Worm (Caenorhabditis elegans) whole organism, L4 larva: ENCODE results near the gene C35A5.11.
A peak's percentile ranks its signal among the peaks of the same experiment; 100 is the strongest.

ENCODE experiments used
- F10B5.3 ChIP-seq: sonication (generic microtip); optimal IDR thresholded peaks from 2 replicates; lab custom pipeline; 2016; ENCODE audit warnings: mild to moderate bottlenecking, missing genetic modification characterization, missing compliant biosample characterization
- F37D6.2 ChIP-seq: sonication (generic microtip); optimal IDR thresholded peaks from 2 replicates; lab custom pipeline; 2016; ENCODE audit warnings: mild to moderate bottlenecking, missing genetic modification characterization, missing compliant biosample characterization
- R02D3.7 ChIP-seq: fragments of 150-350 bp; sonication (generic microtip); optimal IDR thresholded peaks from 3 replicates; lab custom pipeline; 2014; ENCODE audit warnings: missing biosample characterization, missing genetic modification characterization
- T26A8.4 ChIP-seq: fragments of 200-800 bp; sonication (Bioruptor generic); IDR thresholded peaks from 2 replicates; pipeline ENCODE4 v1.3.6; 2022; ENCODE audit warnings: missing genetic modification characterization, missing compliant biosample characterization
- Y48G9A.11 ChIP-seq: fragments of 200-800 bp; sonication (Bioruptor generic); IDR thresholded peaks from 2 replicates; pipeline ENCODE4 v1.3.6; 2022; ENCODE audit warnings: missing genetic modification reagents, missing genetic modification characterization, missing compliant biosample characterization
- Y5F2A.4 ChIP-seq: fragments of 200-800 bp; sonication (Bioruptor generic); optimal IDR thresholded peaks from 2 replicates; lab custom pipeline; 2018; ENCODE audit warnings: mild to moderate bottlenecking, missing genetic modification characterization, missing compliant biosample characterization
- ZK337.2 ChIP-seq: fragments of 200-800 bp; sonication (Bioruptor generic); IDR thresholded peaks from 2 replicates; pipeline ENCODE4 v1.3.6; 2022; ENCODE audit warnings: missing genetic modification reagents, missing genetic modification characterization, missing compliant biosample characterization
- aly-2 ChIP-seq: sonication (generic microtip); optimal IDR thresholded peaks from 2 replicates; lab custom pipeline; 2018; ENCODE audit warnings: missing biosample characterization, missing genetic modification characterization
- arid-1 ChIP-seq: fragments of 200-800 bp; sonication (Bioruptor generic); conservative IDR thresholded peaks from 2 replicates; pipeline ENCODE4 v1.3.6; 2022; ENCODE audit warnings: missing genetic modification reagents, missing genetic modification characterization, missing compliant biosample characterization
- attf-4 ChIP-seq: sonication (generic microtip); optimal IDR thresholded peaks from 3 replicates; lab custom pipeline; 2017; ENCODE audit warnings: missing biosample characterization, missing genetic modification characterization
- ceh-28 ChIP-seq: fragments of 150-350 bp; optimal IDR thresholded peaks from 2 replicates; lab custom pipeline; 2014; ENCODE audit warnings: missing biosample characterization, missing genetic modification reagents, missing genetic modification characterization
- ceh-44 ChIP-seq: fragments of 200-800 bp; sonication (Bioruptor generic); IDR thresholded peaks from 2 replicates; pipeline ENCODE4 v1.3.6; 2022; ENCODE audit warnings: missing genetic modification reagents, missing genetic modification characterization, missing compliant biosample characterization
- ceh-62 ChIP-seq: sonication (generic microtip); optimal IDR thresholded peaks from 2 replicates; lab custom pipeline; 2017; ENCODE audit warnings: missing biosample characterization, missing genetic modification characterization
- ces-1 ChIP-seq: fragments of 150-350 bp; sonication (generic microtip); optimal IDR thresholded peaks from 4 replicates; lab custom pipeline; 2014; ENCODE audit warnings: missing biosample characterization, missing genetic modification reagents, missing genetic modification characterization
- cey-2 ChIP-seq: sonication (generic microtip); optimal IDR thresholded peaks from 3 replicates; lab custom pipeline; 2017; ENCODE audit warnings: missing genetic modification characterization, mild to moderate bottlenecking, missing compliant biosample characterization, antibody characterized with exemption, borderline replicate concordance; ENCODE audit not compliant: insufficient read depth
- ctbp-1 ChIP-seq: fragments of 200-800 bp; sonication (Bioruptor generic); IDR thresholded peaks from 2 replicates; pipeline ENCODE4 v1.3.6; 2022; ENCODE audit warnings: missing genetic modification reagents, missing genetic modification characterization, missing compliant biosample characterization
- daf-12 ChIP-seq: fragments of 150-350 bp; optimal IDR thresholded peaks from 2 replicates; lab custom pipeline; 2014; ENCODE audit warnings: missing biosample characterization, missing genetic modification reagents, missing genetic modification characterization
- dmd-8 ChIP-seq: fragments of 200-800 bp; sonication (Bioruptor generic); IDR thresholded peaks from 2 replicates; pipeline ENCODE4 v1.3.6; 2022; ENCODE audit warnings: missing genetic modification characterization, missing compliant biosample characterization
- dpl-1 ChIP-seq: fragments of 150-350 bp; optimal IDR thresholded peaks from 2 replicates; lab custom pipeline; 2014; ENCODE audit warnings: missing biosample characterization, missing genetic modification reagents, missing genetic modification characterization
- egl-27 ChIP-seq: sonication (generic microtip); optimal IDR thresholded peaks from 3 replicates; lab custom pipeline; 2017; ENCODE audit warnings: missing biosample characterization, missing genetic modification reagents, missing genetic modification characterization
- egl-43 ChIP-seq: fragments of 200-800 bp; sonication (Bioruptor generic); IDR thresholded peaks from 2 replicates; pipeline ENCODE4 v1.3.6; 2022; ENCODE audit warnings: missing genetic modification reagents, missing genetic modification characterization, missing compliant biosample characterization
- fkh-10 ChIP-seq: fragments of 150-350 bp; optimal IDR thresholded peaks from 2 replicates; lab custom pipeline; 2014; ENCODE audit warnings: missing biosample characterization, missing genetic modification reagents, missing genetic modification characterization
- hlh-11 ChIP-seq: fragments of 200-800 bp; sonication (Bioruptor generic); optimal IDR thresholded peaks from 2 replicates; lab custom pipeline; 2018; ENCODE audit warnings: mild to moderate bottlenecking, missing genetic modification characterization, missing compliant biosample characterization
- hmg-1.1 ChIP-seq: fragments of 200-800 bp; sonication (Bioruptor generic); IDR thresholded peaks from 2 replicates; pipeline ENCODE4 v1.3.6; 2022; ENCODE audit warnings: missing genetic modification reagents, missing genetic modification characterization, missing compliant biosample characterization
- jun-1 ChIP-seq: fragments of 150-350 bp; optimal IDR thresholded peaks from 2 replicates; lab custom pipeline; 2014; ENCODE audit warnings: missing biosample characterization, missing genetic modification reagents, missing genetic modification characterization
- lim-7 ChIP-seq: fragments of 200-800 bp; sonication (Bioruptor generic); IDR thresholded peaks from 2 replicates; pipeline ENCODE4 v1.3.6; 2022; ENCODE audit warnings: missing genetic modification characterization, missing compliant biosample characterization
- lin-13 ChIP-seq: fragments of 150-350 bp; optimal IDR thresholded peaks from 2 replicates; lab custom pipeline; 2014; ENCODE audit warnings: missing biosample characterization, missing genetic modification reagents, missing genetic modification characterization
- lin-38 ChIP-seq: fragments of 200-800 bp; sonication (Bioruptor generic); IDR thresholded peaks from 2 replicates; pipeline ENCODE4 v1.3.6; 2022; ENCODE audit warnings: missing genetic modification reagents, missing genetic modification characterization, missing compliant biosample characterization
- mdt-29 ChIP-seq: fragments of 200-800 bp; sonication (Bioruptor generic); IDR thresholded peaks from 2 replicates; pipeline ENCODE4 v1.3.6; 2022; ENCODE audit warnings: missing genetic modification reagents, missing genetic modification characterization, missing compliant biosample characterization
- mes-2 ChIP-seq: sonication (generic microtip); optimal IDR thresholded peaks from 2 replicates; lab custom pipeline; 2016; ENCODE audit warnings: missing genotype, mild to moderate bottlenecking, missing genetic modification characterization, missing compliant biosample characterization; ENCODE audit not compliant: poor library complexity, severe bottlenecking
- nhr-11 ChIP-seq: fragments of 150-350 bp; optimal IDR thresholded peaks from 2 replicates; lab custom pipeline; 2014; ENCODE audit warnings: missing biosample characterization, missing genetic modification characterization
- nhr-111 ChIP-seq: fragments of 200-800 bp; sonication (Bioruptor generic); optimal IDR thresholded peaks from 2 replicates; lab custom pipeline; 2018; ENCODE audit warnings: mild to moderate bottlenecking, missing genetic modification characterization, missing compliant biosample characterization
- nhr-25 ChIP-seq: sonication (generic microtip); optimal IDR thresholded peaks from 2 replicates; lab custom pipeline; 2017; ENCODE audit warnings: missing genetic modification characterization, mild to moderate bottlenecking, missing compliant biosample characterization, antibody characterized with exemption, moderate library complexity, borderline replicate concordance; ENCODE audit not compliant: insufficient read depth
- nhr-41 ChIP-seq: fragments of 200-800 bp; sonication (Bioruptor generic); IDR thresholded peaks from 2 replicates; pipeline ENCODE4 v1.3.6; 2022; ENCODE audit warnings: missing genetic modification reagents, missing genetic modification characterization, missing compliant biosample characterization
- nhr-48 ChIP-seq: sonication (generic microtip); optimal IDR thresholded peaks from 2 replicates; lab custom pipeline; 2016; ENCODE audit warnings: mild to moderate bottlenecking, missing genetic modification characterization, missing compliant biosample characterization
- pqm-1 ChIP-seq: sonication (generic microtip); optimal IDR thresholded peaks from 2 replicates; lab custom pipeline; 2017; ENCODE audit warnings: missing biosample characterization, missing genetic modification characterization
- rbr-2 ChIP-seq: sonication (generic microtip); optimal IDR thresholded peaks from 2 replicates; lab custom pipeline; 2016; ENCODE audit warnings: missing genotype, missing genetic modification characterization, missing compliant biosample characterization
- saeg-2 ChIP-seq: fragments of 200-800 bp; sonication (Bioruptor generic); IDR thresholded peaks from 2 replicates; pipeline ENCODE4 v1.3.6; 2022; ENCODE audit warnings: missing genetic modification reagents, missing genetic modification characterization, missing compliant biosample characterization
- snpc-1.2 ChIP-seq: fragments of 200-800 bp; sonication (Bioruptor generic); IDR thresholded peaks from 2 replicates; pipeline ENCODE4 v1.3.6; 2022; ENCODE audit warnings: missing genetic modification reagents, missing genetic modification characterization, missing compliant biosample characterization
- snpc-4 ChIP-seq: fragments of 150-350 bp; optimal IDR thresholded peaks from 2 replicates; lab custom pipeline; 2014; ENCODE audit warnings: missing biosample characterization, missing genetic modification characterization
- spr-1 ChIP-seq: sonication (generic microtip); optimal IDR thresholded peaks from 2 replicates; lab custom pipeline; 2016; ENCODE audit warnings: mild to moderate bottlenecking, missing genetic modification characterization, missing compliant biosample characterization
- tag-97 ChIP-seq: fragments of 200-800 bp; sonication (Bioruptor generic); IDR thresholded peaks from 2 replicates; pipeline ENCODE4 v1.3.6; 2022; ENCODE audit warnings: missing genetic modification characterization, missing compliant biosample characterization
- unc-130 ChIP-seq: sonication (generic microtip); optimal IDR thresholded peaks from 2 replicates; lab custom pipeline; 2016; ENCODE audit warnings: missing genetic modification reagents, missing genetic modification characterization, missing compliant biosample characterization
- unc-39 ChIP-seq: sonication (generic microtip); optimal IDR thresholded peaks from 2 replicates; lab custom pipeline; 2017; ENCODE audit warnings: missing biosample characterization, missing genetic modification characterization
- vab-7 ChIP-seq: fragments of 200-800 bp; sonication (Bioruptor generic); IDR thresholded peaks from 2 replicates; pipeline ENCODE4 v1.3.6; 2022; ENCODE audit warnings: missing genetic modification reagents, missing genetic modification characterization, missing compliant biosample characterization
- zfp-2 ChIP-seq: sonication (generic microtip); optimal IDR thresholded peaks from 2 replicates; lab custom pipeline; 2016; ENCODE audit warnings: mild to moderate bottlenecking, missing genetic modification characterization, missing compliant biosample characterization
- zfp-3 ChIP-seq: fragments of 200-800 bp; sonication (Bioruptor generic); conservative IDR thresholded peaks from 2 replicates; pipeline ENCODE4 v1.3.6; 2022; ENCODE audit warnings: missing genetic modification reagents, missing genetic modification characterization, missing compliant biosample characterization
- zip-11 ChIP-seq: fragments of 200-800 bp; sonication (Bioruptor generic); IDR thresholded peaks from 2 replicates; pipeline ENCODE4 v1.3.6; 2022; ENCODE audit warnings: missing genetic modification characterization, missing compliant biosample characterization
- zip-2 ChIP-seq: fragments of 150-350 bp; optimal IDR thresholded peaks from 2 replicates; lab custom pipeline; 2014; ENCODE audit warnings: missing biosample characterization, missing genetic modification characterization
- ztf-11 ChIP-seq: fragments of 150-350 bp; optimal IDR thresholded peaks from 2 replicates; lab custom pipeline; 2014; ENCODE audit warnings: missing biosample characterization, missing genetic modification characterization
- ztf-7 ChIP-seq: fragments of 150-350 bp; optimal IDR thresholded peaks from 2 replicates; lab custom pipeline; 2014; ENCODE audit warnings: missing biosample characterization, missing genetic modification characterization

The C35A5.11 gene

ce11 chrV:10466607-10467092 lies 36.3 kb downstream of the C35A5.11 start (continued):
- 0 out of 2 replicates have a peak, but pooled peaks have one; percentile 39 for TF ChIP-seq dmd-8
- peak; percentile 94 for TF ChIP-seq ctbp-1
- TF ChIP-seq egl-27 (tag; lab: Kevin White, UChicago): peak; percentile 14
- peak; percentile 2 for TF ChIP-seq zfp-2 (tag; lab: Kevin White, UChicago)
- no peak for TF ChIP-seq attf-4 (tag; lab: Kevin White, UChicago)
- no peak for TF ChIP-seq ZK337.2 (GFP tag; lab: Robert Waterston, UW)
- TF ChIP-seq daf-12: no peak
- TF ChIP-seq zfp-3 (GFP tag; lab: Robert Waterston, UW): 0 out of 2 replicates have a peak, but pooled peaks have one; percentile 48
- TF ChIP-seq lin-13 (GFP tag; lab: Kevin White, UChicago): peak; percentile 90
- TF ChIP-seq ztf-7 (tag; lab: Kevin White, UChicago): peak; percentile 76
- TF ChIP-seq mdt-29 (GFP tag; lab: Robert Waterston, UW): peak; percentile 77
- TF ChIP-seq T26A8.4: peak; percentile 84
- peak; percentile 6 for TF ChIP-seq pqm-1 (tag; lab: Kevin White, UChicago)
- no peak for TF ChIP-seq egl-43 (GFP tag; lab: Robert Waterston, UW)
- TF ChIP-seq ceh-28: peak; percentile 46
- TF ChIP-seq nhr-25: peak; percentile 86
- TF ChIP-seq lin-38: peak; percentile 59
- no peak for TF ChIP-seq ceh-62
- 0 out of 2 replicates have a peak, but pooled peaks have one; percentile 34 for TF ChIP-seq nhr-41 (GFP tag; lab: Robert Waterston, UW)
- no peak for TF ChIP-seq R02D3.7 (tag; lab: Kevin White, UChicago)
- peak; percentile 97 for TF ChIP-seq nhr-11 (tag; lab: Kevin White, UChicago)
- TF ChIP-seq arid-1 (GFP tag; lab: Robert Waterston, UW): peak; percentile 82
- TF ChIP-seq spr-1: peak; percentile 48
- TF ChIP-seq unc-39 (tag; lab: Kevin White, UChicago): peak; percentile 27
- TF ChIP-seq aly-2 (tag; lab: Kevin White, UChicago): no peak
- peak; percentile 86 for TF ChIP-seq jun-1 (tag; lab: Kevin White, UChicago)
- no peak for TF ChIP-seq ceh-44 (GFP tag; lab: Robert Waterston, UW)
- TF ChIP-seq F10B5.3: no peak
- no peak for TF ChIP-seq nhr-111 (GFP tag; lab: Kevin White, UChicago)
- peak; percentile 55; the same call in 1 of the 2 replicates for TF ChIP-seq saeg-2 (GFP tag; lab: Robert Waterston, UW)
- TF ChIP-seq nhr-48 (tag; lab: Kevin White, UChicago): peak; percentile 93
- peak; percentile 97 for TF ChIP-seq hlh-11 (tag; lab: Kevin White, UChicago)
- TF ChIP-seq mes-2 (tag; lab: Kevin White, UChicago): peak; percentile 81
- no peak for TF ChIP-seq zip-11 (GFP tag; lab: Robert Waterston, UW)
- TF ChIP-seq fkh-10 (GFP tag; lab: Kevin White, UChicago): peak; percentile 91
- TF ChIP-seq snpc-1.2 (GFP tag; lab: Robert Waterston, UW): no peak
- peak; percentile 52 for TF ChIP-seq zip-2 (tag; lab: Kevin White, UChicago)
- no peak for TF ChIP-seq lim-7 (GFP tag; lab: Robert Waterston, UW)
- TF ChIP-seq hmg-1.1 (GFP tag; lab: Robert Waterston, UW): peak; percentile 83
- TF ChIP-seq tag-97 (GFP tag; lab: Robert Waterston, UW): no peak
- peak; percentile 60; the same call in 1 of the 2 replicates for TF ChIP-seq vab-7 (GFP tag; lab: Robert Waterston, UW)
- no peak for TF ChIP-seq unc-130
- peak; percentile 68 for TF ChIP-seq dpl-1 (GFP tag; lab: Kevin White, UChicago)
- TF ChIP-seq cey-2 (tag; lab: Kevin White, UChicago): peak; percentile 89
- TF ChIP-seq F37D6.2 (tag; lab: Kevin White, UChicago): peak; percentile 79
- TF ChIP-seq ztf-11 (tag; lab: Kevin White, UChicago): no peak
- peak; percentile 37 for TF ChIP-seq ces-1 (GFP tag; lab: Kevin White, UChicago)
- no peak for TF ChIP-seq snpc-4 (tag; lab: Kevin White, UChicago)
- peak; percentile 91 for TF ChIP-seq rbr-2 (tag; lab: Kevin White, UChicago)
- no peak for TF ChIP-seq Y48G9A.11 (GFP tag; lab: Robert Waterston, UW)
- TF ChIP-seq Y5F2A.4 (GFP tag; lab: Kevin White, UChicago): no peak
